Fruit fly (Drosophila melanogaster): ENCODE data around the gene chb.

The chb gene

dm6 chr3L:21194392-21194925 is 21.8 kb downstream of the chb start:
- TF ChIP-seq CG6808 (GFP tag; optimal IDR thresholded peaks at IDR 0.05) (no peak), CG11294 (GFP tag; IDR thresholded peaks at IDR 0.05) (no peak), esn (GFP tag; optimal IDR thresholded peaks at IDR 0.05) (no peak), topi (GFP tag; optimal IDR thresholded peaks at IDR 0.05) (no peak), CG10631 (GFP tag; optimal IDR thresholded peaks at IDR 0.05) (no peak), CG34406 (GFP tag; optimal IDR thresholded peaks at IDR 0.05) (no peak), CG8319 (GFP tag; optimal IDR thresholded peaks at IDR 0.05) (no peak), CG6163 (GFP tag; IDR thresholded peaks at IDR 0.05) (no peak), fd59A (GFP tag; optimal IDR thresholded peaks at IDR 0.05) (no peak), lz (GFP tag; optimal IDR thresholded peaks at IDR 0.05) (no peak), Eip93F (GFP tag; optimal IDR thresholded peaks at IDR 0.05) (no peak), dac (GFP tag; optimal IDR thresholded peaks at IDR 0.05) (no peak), Hr4 (GFP tag; optimal IDR thresholded peaks at IDR 0.05) (no peak), CG7368 (GFP tag; optimal IDR thresholded peaks at IDR 0.05) (no peak), CG11902 (GFP tag; optimal IDR thresholded peaks at IDR 0.05) (no peak), CG15336 (GFP tag; IDR thresholded peaks at IDR 0.05) (no peak), achi (GFP tag; optimal IDR thresholded peaks at IDR 0.05) (no peak), CG3032 (tag; optimal IDR thresholded peaks at IDR 0.05) (no peak)

DNA sequence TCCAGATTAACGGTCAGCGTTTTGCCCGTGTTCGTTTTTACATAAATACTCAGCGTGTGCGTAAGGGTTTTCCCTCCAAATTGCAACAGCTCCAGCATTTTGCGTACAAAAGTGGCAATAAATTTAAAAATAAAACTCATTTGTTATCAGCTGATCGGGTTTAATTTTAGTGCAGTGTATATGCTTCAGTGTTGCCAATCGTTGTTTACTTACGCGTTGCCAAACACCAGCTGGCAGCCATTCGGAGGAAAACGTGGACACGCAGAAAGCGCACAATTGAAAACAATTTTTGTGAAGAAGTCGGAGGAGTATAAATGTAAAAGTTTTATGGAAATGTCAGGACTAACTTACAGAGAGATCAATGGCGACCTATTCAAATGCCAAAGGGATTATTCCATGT is 23.9 kb downstream of the chb start, which contains the start of the genes Targ3 and park:
Targ3 (plus strand) TSS at position 269 of the 400 bp plus-strand sequence.
park (minus strand) TSS at position 291 of the 400 bp plus-strand sequence.
- TF ChIP-seq CG6808 (GFP tag; optimal IDR thresholded peaks at IDR 0.05): no peak
- TF ChIP-seq acj6 (GFP tag; optimal IDR thresholded peaks at IDR 0.05): peak; percentile 39
- no peak for TF ChIP-seq CG6276 (GFP tag; optimal IDR thresholded peaks at IDR 0.05)
- TF ChIP-seq CG6854 (GFP tag; optimal IDR thresholded peaks at IDR 0.05): no peak
- TF ChIP-seq CG11762 (GFP tag; optimal IDR thresholded peaks at IDR 0.05; ENCODE audit: insufficient read depth): no peak
- TF ChIP-seq lz (GFP tag; optimal IDR thresholded peaks at IDR 0.05): peak; percentile 7
- TF ChIP-seq net (GFP tag; optimal IDR thresholded peaks at IDR 0.05): peak; percentile 31
- no peak for TF ChIP-seq Eip75B (GFP tag; optimal IDR thresholded peaks at IDR 0.05)
- TF ChIP-seq CG6792 (GFP tag; optimal IDR thresholded peaks at IDR 0.05): no peak
- no peak for TF ChIP-seq Ets21C (GFP tag; optimal IDR thresholded peaks at IDR 0.05)
- TF ChIP-seq Hr38 (GFP tag; optimal IDR thresholded peaks at IDR 0.05): no peak
- no peak for TF ChIP-seq CG7368 (GFP tag; optimal IDR thresholded peaks at IDR 0.05)
- TF ChIP-seq eg (GFP tag; IDR thresholded peaks at IDR 0.05): no peak
- TF ChIP-seq CG8632 (GFP tag; optimal IDR thresholded peaks at IDR 0.05): no peak
- peak; percentile 100 for TF ChIP-seq fkh (GFP tag; optimal IDR thresholded peaks at IDR 0.05)
- no peak for TF ChIP-seq dsx (GFP tag; optimal IDR thresholded peaks at IDR 0.05; ENCODE audit: poor library complexity, severe bottlenecking)
- no peak for TF ChIP-seq Ets96B (tag; optimal IDR thresholded peaks at IDR 0.05)
- TF ChIP-seq CG32006 (GFP tag; optimal IDR thresholded peaks at IDR 0.05): peak; percentile 1
- peak; percentile 22 for TF ChIP-seq achi (GFP tag; optimal IDR thresholded peaks at IDR 0.05)
- no peak for TF ChIP-seq topi (GFP tag; optimal IDR thresholded peaks at IDR 0.05)
- no peak for TF ChIP-seq fd85E (GFP tag; optimal IDR thresholded peaks at IDR 0.05)
- no peak for TF ChIP-seq CG3032 (tag; optimal IDR thresholded peaks at IDR 0.05)
- TF ChIP-seq cyc (GFP tag; optimal IDR thresholded peaks at IDR 0.05): no peak
- peak; percentile 31 for TF ChIP-seq pdm3 (GFP tag; optimal IDR thresholded peaks at IDR 0.05)
- TF ChIP-seq CG1621 (tag; optimal IDR thresholded peaks at IDR 0.05): no peak
- TF ChIP-seq CG4318 (GFP tag; optimal IDR thresholded peaks at IDR 0.05): no peak
- no peak for TF ChIP-seq Eip93F (GFP tag; optimal IDR thresholded peaks at IDR 0.05)
- TF ChIP-seq CG9139 (GFP tag; optimal IDR thresholded peaks at IDR 0.05): no peak
- peak; percentile 30 for TF ChIP-seq Sox102F (GFP tag; optimal IDR thresholded peaks at IDR 0.05)
- no peak for TF ChIP-seq ss (GFP tag; optimal IDR thresholded peaks at IDR 0.05)
- TF ChIP-seq esn (GFP tag; optimal IDR thresholded peaks at IDR 0.05): peak; percentile 54
- TF ChIP-seq Hr4 (GFP tag; optimal IDR thresholded peaks at IDR 0.05): peak; percentile 13
- no peak for TF ChIP-seq Sox15 (GFP tag; optimal IDR thresholded peaks at IDR 0.05)
- no peak for TF ChIP-seq fd59A (GFP tag; optimal IDR thresholded peaks at IDR 0.05)
- TF ChIP-seq svp (GFP tag): no peak
- TF ChIP-seq OdsH (GFP tag; optimal IDR thresholded peaks at IDR 0.05): peak; percentile 31
- TF ChIP-seq Sox14 (GFP tag; optimal IDR thresholded peaks at IDR 0.05): peak; percentile 40
- no peak for TF ChIP-seq CG3919 (GFP tag; optimal IDR thresholded peaks at IDR 0.05)
- TF ChIP-seq CG8319 (GFP tag; optimal IDR thresholded peaks at IDR 0.05): no peak
- peak; percentile 20 for TF ChIP-seq CG10631 (GFP tag; optimal IDR thresholded peaks at IDR 0.05)
- TF ChIP-seq Gug (GFP tag; IDR thresholded peaks at IDR 0.05): no peak
- TF ChIP-seq CG31627 (GFP tag; optimal IDR thresholded peaks at IDR 0.05): peak; percentile 68
- peak; percentile 25 for TF ChIP-seq CG34406 (GFP tag; optimal IDR thresholded peaks at IDR 0.05)
- no peak for TF ChIP-seq spab (GFP tag; optimal IDR thresholded peaks at IDR 0.05)

Data from whole organism, prepupa.